Fruit fly (Drosophila melanogaster) whole organism, embryonic: ENCODE measurements around the gene Tom.

ENCODE experiments used
- Awh ChIP-seq: fragments of 200-800 bp; sonication (Bioruptor generic); IDR thresholded peaks from 2 replicates; pipeline ENCODE4, ENCODE4 v1.3.6; 2022; ENCODE audit warnings: missing biosample characterization, missing genetic modification characterization
- Blimp-1 ChIP-seq: fragments of 200-800 bp; sonication (Bioruptor generic); optimal IDR thresholded peaks from 3 replicates; lab custom pipeline; 2018; ENCODE audit warnings: missing biosample characterization, missing genetic modification characterization, mild to moderate bottlenecking, moderate library complexity, missing genetic modification reagents
- CG10366 ChIP-seq: fragments of 200-800 bp; sonication (Bioruptor generic); IDR thresholded peaks from 2 replicates; pipeline ENCODE4 v1.3.6; 2022; ENCODE audit warnings: missing biosample characterization, missing genetic modification characterization
- CG11247 ChIP-seq: fragments of 200-800 bp; sonication (Bioruptor generic); IDR thresholded peaks from 2 replicates; pipeline ENCODE4 v1.3.6; 2022; ENCODE audit warnings: missing biosample characterization, missing genetic modification characterization
- CG11398 ChIP-seq: fragments of 200-800 bp; sonication (Bioruptor generic); optimal IDR thresholded peaks from 2 replicates; lab custom pipeline; 2016; ENCODE audit warnings: missing biosample characterization, missing genetic modification characterization
- CG11696 ChIP-seq: fragments of 200-800 bp; sonication (Bioruptor generic); IDR thresholded peaks from 2 replicates; pipeline ENCODE4 v1.3.6; 2022; ENCODE audit warnings: missing biosample characterization, missing genetic modification characterization
- CG12071 ChIP-seq: fragments of 200-800 bp; sonication (Bioruptor generic); optimal IDR thresholded peaks from 3 replicates; lab custom pipeline; 2018; ENCODE audit warnings: missing biosample characterization, mild to moderate bottlenecking, missing genetic modification characterization
- CG1233 ChIP-seq: fragments of 200-800 bp; sonication (Bioruptor generic); optimal IDR thresholded peaks from 4 replicates; lab custom pipeline; 2018; ENCODE audit warnings: missing biosample characterization, mild to moderate bottlenecking, missing genetic modification characterization
- CG13624 ChIP-seq: fragments of 200-800 bp; sonication (Bioruptor generic); optimal IDR thresholded peaks from 2 replicates; lab custom pipeline; 2016; ENCODE audit warnings: missing biosample characterization, missing genetic modification characterization
- CG13894 ChIP-seq: fragments of 200-800 bp; sonication (Bioruptor generic); optimal IDR thresholded peaks from 3 replicates; lab custom pipeline; 2018; ENCODE audit warnings: missing biosample characterization, mild to moderate bottlenecking, missing genetic modification characterization, moderate library complexity
- CG17568 ChIP-seq: fragments of 200-800 bp; sonication (Bioruptor generic); optimal IDR thresholded peaks from 2 replicates; lab custom pipeline; 2018; ENCODE audit warnings: missing biosample characterization, mild to moderate bottlenecking, missing genetic modification characterization, moderate library complexity
- CG1792 ChIP-seq: fragments of 200-800 bp; sonication (Bioruptor generic); optimal IDR thresholded peaks from 2 replicates; lab custom pipeline; 2016; ENCODE audit warnings: missing biosample characterization, missing genetic modification characterization
- CG18011 ChIP-seq: fragments of 200-800 bp; sonication (Bioruptor generic); optimal IDR thresholded peaks from 2 replicates; lab custom pipeline; 2017; ENCODE audit warnings: missing biosample characterization, missing genetic modification characterization, mild to moderate bottlenecking, moderate library complexity, missing genotype
- CG18764 ChIP-seq: fragments of 200-800 bp; sonication (Bioruptor generic); optimal IDR thresholded peaks from 3 replicates; lab custom pipeline; 2016; ENCODE audit warnings: missing biosample characterization, missing genetic modification characterization
- CG30403 ChIP-seq: fragments of 200-800 bp; sonication (Bioruptor generic); optimal IDR thresholded peaks from 3 replicates; lab custom pipeline; 2016; ENCODE audit warnings: missing biosample characterization, missing genetic modification characterization
- CG4328 ChIP-seq: fragments of 200-800 bp; sonication (Bioruptor generic); optimal IDR thresholded peaks from 3 replicates; lab custom pipeline; 2017; ENCODE audit warnings: missing biosample characterization, missing genetic modification reagents, missing genetic modification characterization
- CG5180 ChIP-seq: fragments of 200-800 bp; sonication (Bioruptor generic); optimal IDR thresholded peaks from 3 replicates; lab custom pipeline; 2017; ENCODE audit warnings: missing biosample characterization, missing genetic modification characterization, mild to moderate bottlenecking, moderate library complexity, missing genetic modification reagents
- CG5953 ChIP-seq: fragments of 200-800 bp; sonication (Bioruptor generic); IDR thresholded peaks from 2 replicates; pipeline ENCODE4 v1.3.6; 2022; ENCODE audit warnings: missing biosample characterization, missing genetic modification characterization
- CoRest ChIP-seq: fragments of 200-800 bp; sonication (Bioruptor generic); optimal IDR thresholded peaks from 3 replicates; lab custom pipeline; 2018; ENCODE audit warnings: missing biosample characterization, mild to moderate bottlenecking, missing genetic modification characterization, moderate library complexity
- D ChIP-seq, 2 experiments: fragments of 200-800 bp in 1 of 2; fragments of >200 bp in 1 of 2; sonication (Bioruptor generic) in 1 of 2; optimal IDR thresholded peaks; 2 replicates in 1 of 2; 3 replicates in 1 of 2; lab custom pipeline; 2017; ENCODE audit warnings: mild to moderate bottlenecking in 1 of 2, missing biosample characterization in 1 of 2, missing genetic modification characterization in 1 of 2, missing genetic modification reagents in 1 of 2
- Doc2 ChIP-seq: fragments of 200-800 bp; sonication (Bioruptor generic); IDR thresholded peaks from 2 replicates; pipeline ENCODE4 v1.3.6; 2022; ENCODE audit warnings: missing biosample characterization, missing genetic modification characterization
- Doc3 ChIP-seq: fragments of 200-800 bp; sonication (Bioruptor generic); IDR thresholded peaks from 3 replicates; pipeline ENCODE4 v1.3.6; 2022; ENCODE audit warnings: missing biosample characterization, missing genetic modification characterization; ENCODE audit not compliant: partially characterized antibody
- Fer3 ChIP-seq: fragments of 200-800 bp; sonication (Bioruptor generic); optimal IDR thresholded peaks from 2 replicates; lab custom pipeline; 2018; ENCODE audit warnings: missing biosample characterization, mild to moderate bottlenecking, missing genetic modification characterization, moderate library complexity
- Hr3 ChIP-seq: fragments of 200-800 bp; sonication (Bioruptor generic); optimal IDR thresholded peaks from 3 replicates; lab custom pipeline; 2016; ENCODE audit warnings: missing biosample characterization, missing genetic modification characterization
- Hr39 ChIP-seq: fragments of >200 bp; optimal IDR thresholded peaks from 2 replicates; lab custom pipeline; 2017
- Hr78 ChIP-seq, 2 experiments: fragments of 200-800 bp in 1 of 2; fragments of >200 bp in 1 of 2; sonication (Bioruptor generic) in 1 of 2; optimal IDR thresholded peaks; 2 replicates each; lab custom pipeline; 2017 to 2019; ENCODE audit warnings: missing biosample characterization in 2 of 2, missing genetic modification characterization in 2 of 2, mild to moderate bottlenecking in 1 of 2, moderate library complexity in 1 of 2
- Hsf ChIP-seq: fragments of 200-800 bp; sonication (Bioruptor generic); optimal IDR thresholded peaks from 3 replicates; lab custom pipeline; 2016; ENCODE audit warnings: missing biosample characterization, missing genetic modification characterization
- MTF-1 ChIP-seq: fragments of 200-800 bp; sonication (Bioruptor generic); optimal IDR thresholded peaks from 2 replicates; lab custom pipeline; 2018; ENCODE audit warnings: missing biosample characterization, mild to moderate bottlenecking, missing genetic modification characterization, borderline replicate concordance
- Mad ChIP-seq: fragments of 200-800 bp; sonication (Bioruptor generic); optimal IDR thresholded peaks from 2 replicates; lab custom pipeline; 2016; ENCODE audit warnings: missing biosample characterization, missing genetic modification characterization
- Med ChIP-seq: fragments of 200-800 bp; sonication (Bioruptor generic); peaks from one replicate; lab custom pipeline; 2016; ENCODE audit warnings: missing biosample characterization, missing genetic modification characterization, mild to moderate bottlenecking, inconsistent platforms, moderate library complexity
- Meics ChIP-seq: fragments of 200-800 bp; sonication (Bioruptor generic); optimal IDR thresholded peaks from 2 replicates; lab custom pipeline; 2017; ENCODE audit warnings: missing biosample characterization, mild to moderate bottlenecking, missing genetic modification characterization
- NK7.1 ChIP-seq: fragments of 200-800 bp; sonication (Bioruptor generic); optimal IDR thresholded peaks from 3 replicates; lab custom pipeline; 2016; ENCODE audit warnings: missing biosample characterization, missing genetic modification characterization
- Nf-YA ChIP-seq: fragments of 200-800 bp; sonication (Bioruptor generic); IDR thresholded peaks from 2 replicates; pipeline ENCODE4 v1.3.6; 2022; ENCODE audit warnings: missing biosample characterization, missing genetic modification characterization
- Rfx ChIP-seq: fragments of 200-800 bp; sonication (Bioruptor generic); IDR thresholded peaks from 2 replicates; pipeline ENCODE4 v1.3.6; 2022; ENCODE audit warnings: missing biosample characterization, missing genetic modification characterization
- Sox100B ChIP-seq: fragments of 200-800 bp; sonication (Bioruptor generic); optimal IDR thresholded peaks from 3 replicates; lab custom pipeline; 2018; ENCODE audit warnings: missing biosample characterization, mild to moderate bottlenecking, missing genetic modification characterization
- bsh ChIP-seq, 2 experiments: fragments of 200-800 bp; sonication (Bioruptor generic); optimal IDR thresholded peaks; 2 replicates each; lab custom pipeline; 2017 to 2018; ENCODE audit warnings: mild to moderate bottlenecking in 2 of 2, missing biosample characterization in 2 of 2, missing genetic modification characterization in 2 of 2, moderate library complexity in 1 of 2
- cad ChIP-seq: fragments of >200 bp; optimal IDR thresholded peaks from 2 replicates; lab custom pipeline; 2017; ENCODE audit warnings: missing biosample characterization, missing genetic modification characterization
- cas ChIP-seq: fragments of 200-800 bp; sonication (Bioruptor generic); IDR thresholded peaks from 2 replicates; pipeline ENCODE4 v1.3.6; 2022; ENCODE audit warnings: missing biosample characterization, missing genetic modification characterization
- ci ChIP-seq: fragments of 200-800 bp; sonication (Bioruptor generic); IDR thresholded peaks from 3 replicates; pipeline ENCODE4 v1.3.6; 2022; ENCODE audit warnings: missing biosample characterization, missing genetic modification characterization
- dati ChIP-seq: fragments of 200-800 bp; sonication (Bioruptor generic); IDR thresholded peaks from 2 replicates; pipeline ENCODE4 v1.3.6; 2022; ENCODE audit warnings: missing biosample characterization, missing genetic modification characterization
- dysf ChIP-seq: fragments of 200-800 bp; sonication (Bioruptor generic); IDR thresholded peaks from 3 replicates; pipeline ENCODE4 v1.3.6; 2022; ENCODE audit warnings: missing biosample characterization, missing genetic modification characterization
- eve ChIP-seq, 2 experiments: fragments of >200 bp; optimal IDR thresholded peaks; 2 replicates each; lab custom pipeline; 2017; ENCODE audit warnings: missing biosample characterization in 2 of 2, missing genetic modification characterization in 2 of 2
- gem ChIP-seq: fragments of 200-800 bp; sonication (Bioruptor generic); optimal IDR thresholded peaks from 2 replicates; lab custom pipeline; 2019; ENCODE audit warnings: missing biosample characterization, mild to moderate bottlenecking, missing genetic modification characterization, moderate library complexity
- nerfin-2 ChIP-seq: fragments of 200-800 bp; sonication (Bioruptor generic); IDR thresholded peaks from 2 replicates; pipeline ENCODE4 v1.3.6; 2022; ENCODE audit warnings: missing biosample characterization, missing genetic modification characterization; ENCODE audit not compliant: partially characterized antibody
- sisA ChIP-seq: fragments of 200-800 bp; sonication (Bioruptor generic); IDR thresholded peaks from 2 replicates; pipeline ENCODE4 v1.3.6; 2022; ENCODE audit warnings: missing biosample characterization, missing genetic modification characterization
- slp2 ChIP-seq: fragments of 200-800 bp; sonication (Bioruptor generic); optimal IDR thresholded peaks from 2 replicates; lab custom pipeline; 2016; ENCODE audit warnings: missing biosample characterization, missing genetic modification characterization
- ssp ChIP-seq: fragments of 200-800 bp; sonication (Bioruptor generic); IDR thresholded peaks from 2 replicates; pipeline ENCODE4 v1.3.6; 2022; ENCODE audit warnings: missing biosample characterization, missing genetic modification characterization
- unpg ChIP-seq: fragments of 200-800 bp; sonication (Bioruptor generic); optimal IDR thresholded peaks from 3 replicates; lab custom pipeline; 2018; ENCODE audit warnings: missing biosample characterization, mild to moderate bottlenecking, missing genetic modification characterization, moderate library complexity
- vnd ChIP-seq: fragments of 200-800 bp; sonication (Bioruptor generic); IDR thresholded peaks from 3 replicates; pipeline ENCODE4 v1.3.6; 2022; ENCODE audit warnings: missing biosample characterization, missing genetic modification characterization; ENCODE audit not compliant: partially characterized antibody

The Tom gene

DNA sequence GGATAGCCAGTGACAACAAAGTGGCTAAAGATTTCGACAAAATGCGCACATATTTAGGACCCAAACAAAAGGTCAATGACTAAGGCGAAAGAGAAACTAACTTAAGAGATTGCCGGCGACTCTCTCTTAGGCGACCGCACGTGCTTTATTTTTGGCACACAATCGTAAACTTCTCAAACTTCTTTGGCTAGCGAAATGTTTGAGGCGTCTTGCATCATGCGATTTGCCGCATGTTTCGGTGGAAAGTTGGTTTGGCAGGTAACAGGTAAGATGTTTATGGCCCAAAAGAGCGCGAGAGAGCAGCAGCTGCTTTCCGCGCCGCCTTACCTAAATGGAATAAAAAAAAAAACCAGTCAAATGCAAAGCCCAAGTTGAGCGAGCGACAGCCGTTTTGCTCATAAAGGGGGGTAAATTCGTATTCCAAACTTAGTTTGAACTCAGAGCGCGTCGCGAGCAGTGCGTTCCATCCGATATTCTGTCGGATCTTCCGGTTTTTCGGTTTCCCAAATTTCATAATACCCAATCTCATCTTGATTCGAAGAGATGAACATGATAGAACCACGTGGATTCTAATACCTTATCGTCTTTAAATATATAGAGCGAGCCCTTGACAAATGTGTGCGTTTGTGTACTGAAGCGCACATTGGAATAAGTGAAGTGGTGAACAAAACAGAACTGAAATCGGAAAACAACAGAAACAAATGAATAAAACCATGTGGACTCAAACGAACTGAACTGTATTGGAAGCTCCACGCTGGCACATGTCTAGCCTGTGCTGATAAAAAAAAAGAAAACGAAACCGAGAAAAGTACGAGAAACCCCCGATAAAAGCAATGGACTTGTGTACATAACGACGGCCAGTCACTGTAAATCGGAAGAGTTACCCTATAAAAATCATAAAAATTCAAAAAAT lies 18.1 kb downstream of the Tom start (continued):
- no peak for TF ChIP-seq CG30403 (GFP tag; lab: Kevin White, UChicago)
- TF ChIP-seq CG5953 (GFP tag; lab: Robert Waterston, UW), result no peak
- no peak for TF ChIP-seq Fer3
- TF ChIP-seq cad (GFP tag; lab: Kevin White, UChicago), result peak; percentile 65
- no peak for TF ChIP-seq Doc2 (GFP tag; lab: Robert Waterston, UW)
- no peak for TF ChIP-seq dysf (GFP tag; lab: Robert Waterston, UW)
- TF ChIP-seq CG13894 (tag; lab: Kevin White, UChicago), result peak; percentile 43
- TF ChIP-seq CG13624, result no peak
- TF ChIP-seq vnd (GFP tag; lab: Robert Waterston, UW), result no peak
- peak; percentile 26 for TF ChIP-seq CG5180 (GFP tag; lab: Kevin White, UChicago)
- TF ChIP-seq Doc3, result 0 out of 3 replicates have a peak, but pooled peaks have one; percentile 45
- no peak for TF ChIP-seq CG10366 (GFP tag; lab: Robert Waterston, UW)
- peak in 1 of 2 experiments; percentile 12 for TF ChIP-seq bsh (GFP tag; optimal IDR thresholded peaks at IDR 0.05; lab: Kevin White, UChicago)
- no peak for TF ChIP-seq CG4328 (GFP tag; lab: Kevin White, UChicago)
- TF ChIP-seq Awh (GFP tag; lab: Robert Waterston, UW), result no peak
- TF ChIP-seq cas (GFP tag; lab: Robert Waterston, UW), result no peak
- no peak for TF ChIP-seq Mad (GFP tag; lab: Kevin White, UChicago)
- no peak for TF ChIP-seq slp2 (GFP tag; lab: Kevin White, UChicago)
- peak; percentile 31 for TF ChIP-seq Med (GFP tag; lab: Kevin White, UChicago)
- no peak for TF ChIP-seq Hr3
- no peak for TF ChIP-seq Rfx (GFP tag; lab: Robert Waterston, UW)
- TF ChIP-seq CG17568, result no peak
- no peak for TF ChIP-seq D (optimal IDR thresholded peaks at IDR 0.05; lab: Kevin White, UChicago)
- no peak for TF ChIP-seq D (GFP tag; optimal IDR thresholded peaks at IDR 0.05; lab: Kevin White, UChicago)
- no peak for TF ChIP-seq dati (GFP tag; lab: Robert Waterston, UW)
- no peak for TF ChIP-seq CG11398 (GFP tag; lab: Kevin White, UChicago)
- no peak for TF ChIP-seq Meics
- TF ChIP-seq Sox100B (GFP tag; lab: Kevin White, UChicago), result no peak
- TF ChIP-seq Hr78 (GFP tag; optimal IDR thresholded peaks at IDR 0.05; lab: Kevin White, UChicago), result peak in 1 of 2 experiments; percentile 83
- peak in 1 of 2 experiments; percentile 67 for TF ChIP-seq eve (GFP tag; optimal IDR thresholded peaks at IDR 0.05; lab: Kevin White, UChicago)
- TF ChIP-seq gem (tag; lab: Kevin White, UChicago), result no peak
- TF ChIP-seq CG18011 (GFP tag; lab: Kevin White, UChicago), result no peak
- no peak for TF ChIP-seq nerfin-2 (GFP tag; lab: Robert Waterston, UW)
- no peak for TF ChIP-seq CG1792 (GFP tag; lab: Kevin White, UChicago)
- TF ChIP-seq CG12071 (GFP tag; lab: Kevin White, UChicago), result no peak
- TF ChIP-seq ssp, result no peak
- no peak for TF ChIP-seq NK7.1
- TF ChIP-seq CG1233, result no peak
- no peak for TF ChIP-seq MTF-1
- TF ChIP-seq sisA, result no peak
- TF ChIP-seq CG11247 (GFP tag; lab: Robert Waterston, UW), result no peak
- TF ChIP-seq Blimp-1 (GFP tag; lab: Kevin White, UChicago), result no peak
- TF ChIP-seq CoRest (tag; lab: Kevin White, UChicago), result no peak
- no peak for TF ChIP-seq Hsf (GFP tag; lab: Kevin White, UChicago)
- TF ChIP-seq unpg (GFP tag; lab: Kevin White, UChicago), result no peak
- TF ChIP-seq CG18764 (GFP tag; lab: Kevin White, UChicago), result no peak
- no peak for TF ChIP-seq ci (GFP tag; lab: Robert Waterston, UW)
- no peak for TF ChIP-seq CG11696 (GFP tag; lab: Robert Waterston, UW)
- no peak for TF ChIP-seq Hr39 (lab: Kevin White, UChicago)
- no peak for TF ChIP-seq Nf-YA (GFP tag; lab: Robert Waterston, UW)
